Fruit fly (Drosophila melanogaster) Kc167 (cell line): ENCODE data around the gene CG15014.

Experiments used
- Myc ChIP-seq: fragments of >200 bp; optimal IDR thresholded peaks from 2 replicates; lab custom pipeline; 2017; ENCODE audit warnings: missing external identifiers
- Sin3A ChIP-seq: fragments of >200 bp; optimal IDR thresholded peaks from 2 replicates; lab custom pipeline; 2018; ENCODE audit warnings: missing external identifiers
- h ChIP-seq: fragments of >200 bp; optimal IDR thresholded peaks from 3 replicates; lab custom pipeline; 2018; ENCODE audit warnings: missing external identifiers
- insv ChIP-seq: fragments of >200 bp; optimal IDR thresholded peaks from 3 replicates; lab custom pipeline; 2018; ENCODE audit warnings: missing external identifiers
- psq ChIP-seq: fragments of >200 bp; optimal IDR thresholded peaks from 2 replicates; lab custom pipeline; 2017; ENCODE audit warnings: missing external identifiers

- TF ChIP-seq psq (no peak), h (no peak), Myc (lab: Kevin White, UChicago) (no peak), insv (lab: Kevin White, UChicago) (no peak), Sin3A (lab: Kevin White, UChicago) (no peak)
Observed at dm6 chr3L:4339525-4339924, 17.5 kb upstream of the CG15014 start.
